Worm (Caenorhabditis elegans) whole organism, L1 larva: ENCODE measurements around the gene add-1.

Source experiments
- C16A3.4 ChIP-seq: fragments of 150-350 bp; optimal IDR thresholded peaks from 2 replicates; lab custom pipeline; 2014; ENCODE audit warnings: missing biosample characterization, missing genetic modification characterization
- C34B4.2 ChIP-seq: sonication (generic microtip); optimal IDR thresholded peaks from 2 replicates; lab custom pipeline; 2017; ENCODE audit warnings: mild to moderate bottlenecking, missing genetic modification characterization, missing compliant biosample characterization
- F16B12.6 ChIP-seq: fragments of 150-350 bp; optimal IDR thresholded peaks from 2 replicates; lab custom pipeline; 2014; ENCODE audit warnings: missing biosample characterization, missing genetic modification characterization
- Y116A8C.19 ChIP-seq: sonication (generic microtip); optimal IDR thresholded peaks from 2 replicates; lab custom pipeline; 2016; ENCODE audit warnings: missing compliant biosample characterization, missing genetic modification characterization, borderline replicate concordance
- blmp-1 ChIP-seq: fragments of 150-350 bp; optimal IDR thresholded peaks from 2 replicates; lab custom pipeline; 2014; ENCODE audit warnings: missing biosample characterization, missing genetic modification characterization
- ceh-82 ChIP-seq, 3 experiments: fragments of 150-350 bp in 1 of 3; sonication (generic microtip) in 2 of 3; optimal IDR thresholded peaks; 2 replicates each; lab custom pipeline; 2014 to 2017; ENCODE audit warnings: missing biosample characterization in 3 of 3, missing genetic modification characterization in 3 of 3
- ceh-90 ChIP-seq: sonication (generic microtip); optimal IDR thresholded peaks from 2 replicates; lab custom pipeline; 2016; ENCODE audit warnings: missing genetic modification characterization, missing compliant biosample characterization
- ces-1 ChIP-seq: fragments of 150-350 bp; optimal IDR thresholded peaks from 2 replicates; lab custom pipeline; 2014; ENCODE audit warnings: missing biosample characterization, missing genetic modification reagents, missing genetic modification characterization
- dpl-1 ChIP-seq, 3 experiments: fragments of 150-350 bp in 2 of 3; sonication (generic microtip) in 1 of 3; optimal IDR thresholded peaks; 2 replicates each; lab custom pipeline; 2014 to 2017; ENCODE audit warnings: missing biosample characterization in 3 of 3, missing genetic modification characterization in 3 of 3, missing genetic modification reagents in 3 of 3
- efl-3 ChIP-seq: fragments of 200-800 bp; sonication (Bioruptor generic); optimal IDR thresholded peaks from 2 replicates; lab custom pipeline; 2018; ENCODE audit warnings: mild to moderate bottlenecking, missing genetic modification characterization, missing compliant biosample characterization
- egl-13 ChIP-seq: sonication (generic microtip); optimal IDR thresholded peaks from 2 replicates; lab custom pipeline; 2016; ENCODE audit warnings: missing genotype, missing genetic modification reagents, missing genetic modification characterization, missing compliant biosample characterization
- elt-2 ChIP-seq: sonication (generic microtip); optimal IDR thresholded peaks from 2 replicates; lab custom pipeline; 2016; ENCODE audit warnings: missing genetic modification characterization, mild to moderate bottlenecking, inconsistent platforms, missing compliant biosample characterization, missing genetic modification reagents
- ets-5 ChIP-seq: fragments of 200-800 bp; sonication (Bioruptor generic); IDR thresholded peaks from 2 replicates; pipeline ENCODE4 v1.3.6; 2022; ENCODE audit warnings: missing genetic modification characterization, missing compliant biosample characterization
- fos-1 ChIP-seq: fragments of 150-350 bp; optimal IDR thresholded peaks from 2 replicates; lab custom pipeline; 2014; ENCODE audit warnings: missing biosample characterization, missing genetic modification characterization
- hlh-17 ChIP-seq: fragments of 200-800 bp; sonication (Bioruptor generic); optimal IDR thresholded peaks from 2 replicates; lab custom pipeline; 2018; ENCODE audit warnings: missing genetic modification characterization, mild to moderate bottlenecking, missing compliant biosample characterization, moderate library complexity, borderline replicate concordance
- hpl-2 ChIP-seq: fragments of 150-350 bp; optimal IDR thresholded peaks from 2 replicates; lab custom pipeline; 2014; ENCODE audit warnings: missing biosample characterization, missing genetic modification reagents, missing genetic modification characterization
- isw-1 ChIP-seq: fragments of 200-800 bp; sonication (Bioruptor generic); IDR thresholded peaks from 2 replicates; pipeline ENCODE4 v1.3.6; 2022; ENCODE audit warnings: missing genetic modification characterization, missing compliant biosample characterization
- jun-1 ChIP-seq: fragments of 150-350 bp; optimal IDR thresholded peaks from 2 replicates; lab custom pipeline; 2014; ENCODE audit warnings: missing biosample characterization, missing genetic modification reagents, missing genetic modification characterization
- lin-13 ChIP-seq: fragments of 150-350 bp; optimal IDR thresholded peaks from 2 replicates; lab custom pipeline; 2014; ENCODE audit warnings: missing biosample characterization, missing genetic modification reagents, missing genetic modification characterization
- lin-14 ChIP-seq: fragments of 200-800 bp; sonication (Bioruptor generic); optimal IDR thresholded peaks from 2 replicates; lab custom pipeline; 2018; ENCODE audit warnings: mild to moderate bottlenecking, missing genetic modification characterization, moderate library complexity, missing compliant biosample characterization
- lin-15B ChIP-seq: fragments of 150-350 bp; sonication (generic microtip); optimal IDR thresholded peaks from 3 replicates; lab custom pipeline; 2014; ENCODE audit warnings: missing biosample characterization, missing genetic modification characterization
- mab-9 ChIP-seq: fragments of 200-800 bp; sonication (Bioruptor generic); IDR thresholded peaks from 2 replicates; pipeline ENCODE4 v1.3.6; 2022; ENCODE audit warnings: missing genetic modification reagents, missing genetic modification characterization, missing compliant biosample characterization
- mep-1 ChIP-seq: fragments of 150-350 bp; optimal IDR thresholded peaks from 2 replicates; lab custom pipeline; 2014; ENCODE audit warnings: missing biosample characterization, missing genetic modification characterization
- nhr-12 ChIP-seq: sonication (generic microtip); optimal IDR thresholded peaks from 2 replicates; lab custom pipeline; 2017; ENCODE audit warnings: missing biosample characterization, missing genetic modification characterization
- nhr-20 ChIP-seq: sonication (generic microtip); optimal IDR thresholded peaks from 2 replicates; lab custom pipeline; 2016; ENCODE audit warnings: mild to moderate bottlenecking, missing genetic modification characterization, missing compliant biosample characterization
- nhr-28 ChIP-seq: fragments of 150-350 bp; optimal IDR thresholded peaks from 2 replicates; lab custom pipeline; 2014; ENCODE audit warnings: missing biosample characterization, missing genetic modification characterization
- nhr-47 ChIP-seq: sonication (generic microtip); optimal IDR thresholded peaks from 2 replicates; lab custom pipeline; 2016; ENCODE audit warnings: mild to moderate bottlenecking, missing genetic modification characterization, moderate library complexity, missing compliant biosample characterization
- nhr-71 ChIP-seq: sonication (generic microtip); optimal IDR thresholded peaks from 2 replicates; lab custom pipeline; 2016; ENCODE audit warnings: mild to moderate bottlenecking, missing genetic modification characterization, moderate library complexity, missing compliant biosample characterization
- nhr-77 ChIP-seq: fragments of 150-350 bp; optimal IDR thresholded peaks from 2 replicates; lab custom pipeline; 2014; ENCODE audit warnings: missing biosample characterization, missing genetic modification characterization
- nhr-84 ChIP-seq: sonication (generic microtip); optimal IDR thresholded peaks from 2 replicates; lab custom pipeline; 2017; ENCODE audit warnings: missing biosample characterization, missing genetic modification characterization
- nhr-85 ChIP-seq: sonication (generic microtip); peaks from one replicate; lab custom pipeline; 2016; ENCODE audit warnings: missing genetic modification characterization, inconsistent platforms, missing compliant biosample characterization
- pag-3 ChIP-seq: sonication (generic microtip); optimal IDR thresholded peaks from 2 replicates; lab custom pipeline; 2017; ENCODE audit warnings: missing genetic modification characterization, mild to moderate bottlenecking, missing compliant biosample characterization, antibody characterized with exemption, borderline replicate concordance; ENCODE audit not compliant: insufficient read depth
- rnt-1 ChIP-seq: sonication (generic microtip); optimal IDR thresholded peaks from 2 replicates; lab custom pipeline; 2016; ENCODE audit warnings: mild to moderate bottlenecking, missing genetic modification characterization, moderate library complexity, missing compliant biosample characterization
- snpc-4 ChIP-seq: fragments of 150-350 bp; optimal IDR thresholded peaks from 2 replicates; lab custom pipeline; 2014; ENCODE audit warnings: missing biosample characterization, missing genetic modification characterization
- sox-4 ChIP-seq: sonication (generic microtip); optimal IDR thresholded peaks from 2 replicates; lab custom pipeline; 2016; ENCODE audit warnings: missing genetic modification characterization, missing compliant biosample characterization
- tlp-1 ChIP-seq: fragments of 150-350 bp; optimal IDR thresholded peaks from 2 replicates; lab custom pipeline; 2014; ENCODE audit warnings: missing biosample characterization, missing genetic modification characterization
- unc-130 ChIP-seq: fragments of 150-350 bp; optimal IDR thresholded peaks from 2 replicates; lab custom pipeline; 2017; ENCODE audit warnings: missing biosample characterization, missing genetic modification characterization, inconsistent platforms
- unc-86 ChIP-seq: sonication (generic microtip); optimal IDR thresholded peaks from 2 replicates; lab custom pipeline; 2016; ENCODE audit warnings: missing genetic modification characterization, missing compliant biosample characterization
- unc-98 ChIP-seq: fragments of 200-800 bp; sonication (Bioruptor generic); IDR thresholded peaks from 2 replicates; pipeline ENCODE4 v1.3.6; 2022; ENCODE audit warnings: missing genetic modification characterization, missing compliant biosample characterization
- vab-15 ChIP-seq: sonication (generic microtip); optimal IDR thresholded peaks from 2 replicates; lab custom pipeline; 2017; ENCODE audit warnings: missing genotype, mild to moderate bottlenecking, missing genetic modification characterization, missing compliant biosample characterization
- xbp-1 ChIP-seq: sonication (generic microtip); optimal IDR thresholded peaks from 2 replicates; lab custom pipeline; 2016; ENCODE audit warnings: missing genetic modification characterization, missing compliant biosample characterization
- zip-4 ChIP-seq: fragments of 200-800 bp; sonication (Bioruptor generic); optimal IDR thresholded peaks from 2 replicates; lab custom pipeline; 2018; ENCODE audit warnings: mild to moderate bottlenecking, missing genetic modification characterization, moderate library complexity, missing compliant biosample characterization

The add-1 gene

DNA sequence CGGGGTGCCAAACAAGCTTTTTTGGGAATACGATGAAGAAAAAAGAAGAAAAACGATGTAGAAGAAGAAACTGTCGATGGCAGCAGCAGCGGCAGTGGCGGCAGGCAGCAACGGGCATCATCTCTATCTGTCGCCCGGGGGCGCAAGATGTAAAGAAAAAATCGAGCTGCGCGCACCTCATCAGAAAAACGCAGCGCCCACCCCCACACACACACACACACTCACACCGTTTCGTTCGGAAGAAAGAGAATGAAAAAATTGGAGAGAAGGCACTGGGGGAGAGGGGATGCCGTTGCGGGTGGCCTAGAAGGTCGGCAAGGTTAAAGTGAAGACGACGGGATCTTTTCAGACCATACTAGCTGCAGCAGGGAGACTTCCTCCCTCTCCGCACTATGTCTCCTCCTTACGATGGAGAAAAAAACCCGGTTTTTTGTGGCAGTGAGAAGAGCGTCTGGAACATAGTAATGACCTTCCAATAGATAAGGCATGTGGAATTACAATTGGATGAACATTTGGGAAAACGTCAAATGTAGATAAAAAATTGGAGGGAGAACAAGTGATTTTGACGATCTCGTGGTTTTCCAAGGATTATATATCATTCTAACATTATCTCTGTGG lies 46.6 kb downstream of the add-1 start (continued):
- TF ChIP-seq tlp-1 (tag; lab: Kevin White, UChicago) (no peak), ceh-82 (tag; optimal IDR thresholded peaks at IDR 0.05; lab: Kevin White, UChicago) (no peak), unc-130 (tag; lab: Kevin White, UChicago) (no peak), pag-3 (peak; percentile 80), isw-1 (GFP tag; lab: Robert Waterston, UW) (no peak), ceh-90 (tag; lab: Kevin White, UChicago) (no peak), vab-15 (tag; lab: Kevin White, UChicago) (no peak), unc-86 (tag; lab: Kevin White, UChicago) (no peak), nhr-71 (tag; lab: Kevin White, UChicago) (peak; percentile 54), ces-1 (GFP tag; lab: Kevin White, UChicago) (no peak), lin-15B (tag; lab: Kevin White, UChicago) (no peak), elt-2 (tag; lab: Kevin White, UChicago) (no peak), nhr-77 (tag; lab: Kevin White, UChicago) (no peak), snpc-4 (tag; lab: Kevin White, UChicago) (no peak), lin-13 (no peak), nhr-84 (tag; lab: Kevin White, UChicago) (no peak), xbp-1 (tag; lab: Kevin White, UChicago) (no peak), Y116A8C.19 (tag; lab: Kevin White, UChicago) (no peak), fos-1 (tag; lab: Kevin White, UChicago) (no peak), egl-13 (no peak), lin-14 (peak; percentile 65), mab-9 (GFP tag; lab: Robert Waterston, UW) (no peak), ets-5 (no peak), F16B12.6 (no peak), sox-4 (tag; lab: Kevin White, UChicago) (no peak), unc-98 (no peak), rnt-1 (no peak), hlh-17 (no peak), nhr-28 (no peak), nhr-12 (tag; lab: Kevin White, UChicago) (no peak), zip-4 (no peak), jun-1 (tag; lab: Kevin White, UChicago) (peak; percentile 2), C34B4.2 (tag; lab: Kevin White, UChicago) (no peak), nhr-20 (tag; lab: Kevin White, UChicago) (peak; percentile 54)

DNA sequence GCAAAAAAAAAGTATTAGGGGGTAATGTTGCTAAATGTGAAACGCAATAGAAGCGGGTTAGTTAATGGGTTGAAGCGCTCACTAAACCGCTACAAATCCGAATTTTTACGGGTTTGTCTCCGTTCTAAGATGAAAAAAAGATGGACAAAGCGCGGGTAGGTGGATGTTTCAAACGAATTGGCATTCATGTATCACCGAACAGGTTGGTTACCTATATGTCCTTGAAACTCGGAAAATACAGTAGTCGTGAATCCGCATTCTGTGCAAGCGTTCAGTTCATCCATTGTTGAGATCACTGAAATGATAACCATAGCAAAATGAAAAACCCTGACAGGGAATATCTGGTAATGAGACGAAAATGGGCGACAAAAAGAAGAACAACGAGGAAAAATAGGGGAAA lies 48.6 kb downstream of the add-1 start, which contains the start of gene ztf-16:
TSS of gene ztf-16 (minus strand) at position 299 of the 400 bp plus-strand sequence.
- TF ChIP-seq C16A3.4 (tag; lab: Kevin White, UChicago), result no peak
- TF ChIP-seq fos-1 (tag; lab: Kevin White, UChicago), result no peak
- TF ChIP-seq nhr-47 (tag; lab: Kevin White, UChicago), result no peak
- peak; percentile 68 for TF ChIP-seq nhr-85 (tag; lab: Kevin White, UChicago)
- no peak for TF ChIP-seq nhr-20 (tag; lab: Kevin White, UChicago)
- TF ChIP-seq unc-130 (tag; lab: Kevin White, UChicago), result no peak
- TF ChIP-seq Y116A8C.19 (tag; lab: Kevin White, UChicago), result no peak
- TF ChIP-seq hpl-2, result no peak
- peak; percentile 9 for TF ChIP-seq blmp-1 (tag; lab: Kevin White, UChicago)
- TF ChIP-seq efl-3 (GFP tag; lab: Kevin White, UChicago), result no peak
- peak; percentile 18 for TF ChIP-seq mep-1 (tag; lab: Kevin White, UChicago)
- no peak for TF ChIP-seq dpl-1 (GFP tag; optimal IDR thresholded peaks at IDR 0.05; lab: Kevin White, UChicago)
- no peak for TF ChIP-seq mab-9 (GFP tag; lab: Robert Waterston, UW)
